Worm (Caenorhabditis elegans) whole organism, L4 larva: ENCODE data around the gene srx-73.

Source experiments
- aly-2 ChIP-seq: sonication (generic microtip); optimal IDR thresholded peaks from 2 replicates; lab custom pipeline; 2018; ENCODE audit warnings: missing biosample characterization, missing genetic modification characterization
- ceh-82 ChIP-seq: sonication (generic microtip); optimal IDR thresholded peaks from 2 replicates; lab custom pipeline; 2017; ENCODE audit warnings: missing biosample characterization, missing genetic modification characterization
- fkh-10 ChIP-seq: fragments of 150-350 bp; optimal IDR thresholded peaks from 2 replicates; lab custom pipeline; 2014; ENCODE audit warnings: missing biosample characterization, missing genetic modification reagents, missing genetic modification characterization
- hlh-11 ChIP-seq: fragments of 200-800 bp; sonication (Bioruptor generic); optimal IDR thresholded peaks from 2 replicates; lab custom pipeline; 2018; ENCODE audit warnings: mild to moderate bottlenecking, missing genetic modification characterization, missing compliant biosample characterization
- hlh-30 ChIP-seq: sonication (generic microtip); optimal IDR thresholded peaks from 2 replicates; lab custom pipeline; 2017; ENCODE audit warnings: antibody characterized with exemption, mild to moderate bottlenecking, missing genetic modification characterization, missing compliant biosample characterization; ENCODE audit not compliant: insufficient read depth
- lsy-2 ChIP-seq, 2 experiments: fragments of 150-350 bp in 1 of 2; sonication (generic microtip) in 1 of 2; optimal IDR thresholded peaks; 2 replicates each; lab custom pipeline; 2014 to 2017; ENCODE audit warnings: missing biosample characterization in 2 of 2, missing genetic modification characterization in 2 of 2
- nhr-28 ChIP-seq: fragments of 150-350 bp; optimal IDR thresholded peaks from 2 replicates; lab custom pipeline; 2014; ENCODE audit warnings: missing biosample characterization, missing genetic modification characterization
- set-16 ChIP-seq: fragments of 200-800 bp; sonication (Bioruptor generic); IDR thresholded peaks from 2 replicates; pipeline ENCODE4 v1.3.6; 2022; ENCODE audit warnings: missing genetic modification reagents, missing genetic modification characterization, missing compliant biosample characterization
- snpc-4 ChIP-seq: fragments of 150-350 bp; optimal IDR thresholded peaks from 2 replicates; lab custom pipeline; 2014; ENCODE audit warnings: missing biosample characterization, missing genetic modification characterization
- ztf-11 ChIP-seq: fragments of 150-350 bp; optimal IDR thresholded peaks from 2 replicates; lab custom pipeline; 2014; ENCODE audit warnings: missing biosample characterization, missing genetic modification characterization
- ztf-7 ChIP-seq: fragments of 150-350 bp; optimal IDR thresholded peaks from 2 replicates; lab custom pipeline; 2014; ENCODE audit warnings: missing biosample characterization, missing genetic modification characterization

ce11 chrV:4623535-4623934 lies 42.0 kb downstream of the srx-73 start:
- TF ChIP-seq ceh-82 (no peak), snpc-4 (no peak), lsy-2 (tag; optimal IDR thresholded peaks at IDR 0.05; lab: Kevin White, UChicago) (no peak), ztf-11 (no peak), nhr-28 (tag; lab: Kevin White, UChicago) (no peak), ztf-7 (no peak), aly-2 (no peak), hlh-30 (tag; lab: Kevin White, UChicago) (no peak), fkh-10 (GFP tag; lab: Kevin White, UChicago) (no peak), hlh-11 (tag; lab: Kevin White, UChicago) (no peak), set-16 (GFP tag; lab: Robert Waterston, UW) (no peak)
